Worm (Caenorhabditis elegans) whole organism, L1 larva: ENCODE measurements around the gene F18E3.13.
A peak's percentile ranks its signal among the peaks of the same experiment; 100 is the strongest.

ENCODE experiments used
- C16A3.4 ChIP-seq: fragments of 150-350 bp; optimal IDR thresholded peaks from 2 replicates; lab custom pipeline; 2014; ENCODE audit warnings: missing biosample characterization, missing genetic modification characterization
- F16B12.6 ChIP-seq: fragments of 150-350 bp; optimal IDR thresholded peaks from 2 replicates; lab custom pipeline; 2014; ENCODE audit warnings: missing biosample characterization, missing genetic modification characterization
- Y116A8C.19 ChIP-seq: sonication (generic microtip); optimal IDR thresholded peaks from 2 replicates; lab custom pipeline; 2016; ENCODE audit warnings: missing compliant biosample characterization, missing genetic modification characterization, borderline replicate concordance
- alr-1 ChIP-seq: fragments of 200-800 bp; sonication (Bioruptor generic); optimal IDR thresholded peaks from 2 replicates; lab custom pipeline; 2018; ENCODE audit warnings: borderline replicate concordance, mild to moderate bottlenecking, missing genetic modification characterization, missing compliant biosample characterization
- blmp-1 ChIP-seq: fragments of 150-350 bp; optimal IDR thresholded peaks from 2 replicates; lab custom pipeline; 2014; ENCODE audit warnings: missing biosample characterization, missing genetic modification characterization
- ceh-63 ChIP-seq: fragments of 200-800 bp; sonication (Bioruptor generic); optimal IDR thresholded peaks from 2 replicates; lab custom pipeline; 2018; ENCODE audit warnings: mild to moderate bottlenecking, missing genetic modification characterization, missing compliant biosample characterization
- ceh-8 ChIP-seq: fragments of 200-800 bp; sonication (Bioruptor generic); optimal IDR thresholded peaks from 2 replicates; lab custom pipeline; 2018; ENCODE audit warnings: mild to moderate bottlenecking, missing genetic modification characterization, moderate library complexity, missing compliant biosample characterization
- ceh-82 ChIP-seq, 3 experiments: fragments of 150-350 bp in 1 of 3; sonication (generic microtip) in 2 of 3; optimal IDR thresholded peaks; 2 replicates each; lab custom pipeline; 2014 to 2017; ENCODE audit warnings: missing biosample characterization in 3 of 3, missing genetic modification characterization in 3 of 3
- ceh-88 ChIP-seq: fragments of 200-800 bp; sonication (Bioruptor generic); IDR thresholded peaks from 2 replicates; pipeline ENCODE4 v1.3.6; 2022; ENCODE audit warnings: missing genetic modification characterization, missing compliant biosample characterization
- ceh-90 ChIP-seq: sonication (generic microtip); optimal IDR thresholded peaks from 2 replicates; lab custom pipeline; 2016; ENCODE audit warnings: missing genetic modification characterization, missing compliant biosample characterization
- efl-1 ChIP-seq, 4 experiments: fragments of 150-350 bp; optimal IDR thresholded peaks in 3 of 4; peaks in 1 of 4; 1 replicate in 1 of 4; 2 replicates in 3 of 4; lab custom pipeline; 2014; ENCODE audit warnings: missing biosample characterization in 2 of 4, missing genetic modification characterization in 2 of 4, missing genetic modification reagents in 2 of 4
- fkh-10 ChIP-seq: sonication (generic microtip); optimal IDR thresholded peaks from 2 replicates; lab custom pipeline; 2017; ENCODE audit warnings: missing biosample characterization, missing genetic modification reagents, missing genetic modification characterization
- hlh-17 ChIP-seq: fragments of 200-800 bp; sonication (Bioruptor generic); optimal IDR thresholded peaks from 2 replicates; lab custom pipeline; 2018; ENCODE audit warnings: missing genetic modification characterization, mild to moderate bottlenecking, missing compliant biosample characterization, moderate library complexity, borderline replicate concordance
- irx-1 ChIP-seq: sonication (generic microtip); optimal IDR thresholded peaks from 2 replicates; lab custom pipeline; 2016; ENCODE audit warnings: missing genetic modification characterization, missing compliant biosample characterization
- isw-1 ChIP-seq: fragments of 200-800 bp; sonication (Bioruptor generic); IDR thresholded peaks from 2 replicates; pipeline ENCODE4 v1.3.6; 2022; ENCODE audit warnings: missing genetic modification characterization, missing compliant biosample characterization
- lin-14 ChIP-seq: fragments of 200-800 bp; sonication (Bioruptor generic); optimal IDR thresholded peaks from 2 replicates; lab custom pipeline; 2018; ENCODE audit warnings: mild to moderate bottlenecking, missing genetic modification characterization, moderate library complexity, missing compliant biosample characterization
- lin-35 ChIP-seq, 2 experiments: fragments of 150-350 bp; optimal IDR thresholded peaks; 2 replicates each; lab custom pipeline; 2014; ENCODE audit warnings: missing biosample characterization in 2 of 2, missing genetic modification characterization in 2 of 2, missing genetic modification reagents in 2 of 2
- lir-3 ChIP-seq: sonication (generic microtip); optimal IDR thresholded peaks from 2 replicates; lab custom pipeline; 2016; ENCODE audit warnings: mild to moderate bottlenecking, missing genetic modification characterization, moderate library complexity, missing compliant biosample characterization; ENCODE audit not compliant: poor library complexity
- mab-9 ChIP-seq: fragments of 200-800 bp; sonication (Bioruptor generic); IDR thresholded peaks from 2 replicates; pipeline ENCODE4 v1.3.6; 2022; ENCODE audit warnings: missing genetic modification reagents, missing genetic modification characterization, missing compliant biosample characterization
- mef-2 ChIP-seq: fragments of 150-350 bp; optimal IDR thresholded peaks from 2 replicates; lab custom pipeline; 2014; ENCODE audit warnings: missing biosample characterization, missing genetic modification characterization
- mep-1 ChIP-seq: fragments of 150-350 bp; optimal IDR thresholded peaks from 2 replicates; lab custom pipeline; 2014; ENCODE audit warnings: missing biosample characterization, missing genetic modification characterization
- nhr-11 ChIP-seq: fragments of 150-350 bp; optimal IDR thresholded peaks from 2 replicates; lab custom pipeline; 2014; ENCODE audit warnings: missing biosample characterization, missing genetic modification characterization
- nhr-12 ChIP-seq: sonication (generic microtip); optimal IDR thresholded peaks from 2 replicates; lab custom pipeline; 2017; ENCODE audit warnings: missing biosample characterization, missing genetic modification characterization
- nhr-19 ChIP-seq: fragments of 200-800 bp; sonication (Bioruptor generic); conservative IDR thresholded peaks from 2 replicates; pipeline ENCODE4 v1.3.6; 2022; ENCODE audit warnings: missing genetic modification characterization, missing compliant biosample characterization
- nhr-76 ChIP-seq: sonication (generic microtip); optimal IDR thresholded peaks from 2 replicates; lab custom pipeline; 2017; ENCODE audit warnings: missing biosample characterization, missing genetic modification characterization
- nhr-77 ChIP-seq: fragments of 150-350 bp; optimal IDR thresholded peaks from 2 replicates; lab custom pipeline; 2014; ENCODE audit warnings: missing biosample characterization, missing genetic modification characterization
- skn-1 ChIP-seq: fragments of 150-350 bp; optimal IDR thresholded peaks from 2 replicates; lab custom pipeline; 2014; ENCODE audit warnings: missing biosample characterization, missing genetic modification characterization
- snpc-4 ChIP-seq: fragments of 150-350 bp; optimal IDR thresholded peaks from 2 replicates; lab custom pipeline; 2014; ENCODE audit warnings: missing biosample characterization, missing genetic modification characterization
- sptf-1 ChIP-seq: fragments of 150-350 bp; optimal IDR thresholded peaks from 2 replicates; lab custom pipeline; 2014; ENCODE audit warnings: missing biosample characterization, missing genetic modification characterization
- tbx-2 ChIP-seq: sonication (generic microtip); optimal IDR thresholded peaks from 2 replicates; lab custom pipeline; 2016; ENCODE audit warnings: missing genetic modification characterization, missing compliant biosample characterization
- unc-130 ChIP-seq: fragments of 150-350 bp; optimal IDR thresholded peaks from 2 replicates; lab custom pipeline; 2017; ENCODE audit warnings: missing biosample characterization, missing genetic modification characterization, inconsistent platforms
- unc-62 ChIP-seq: fragments of 150-350 bp; optimal IDR thresholded peaks from 2 replicates; lab custom pipeline; 2014; ENCODE audit warnings: missing biosample characterization, missing genetic modification reagents, missing genetic modification characterization
- vab-15 ChIP-seq: sonication (generic microtip); optimal IDR thresholded peaks from 2 replicates; lab custom pipeline; 2017; ENCODE audit warnings: missing genotype, mild to moderate bottlenecking, missing genetic modification characterization, missing compliant biosample characterization
- xbp-1 ChIP-seq: sonication (generic microtip); optimal IDR thresholded peaks from 2 replicates; lab custom pipeline; 2016; ENCODE audit warnings: missing genetic modification characterization, missing compliant biosample characterization
- zag-1 ChIP-seq: fragments of 150-350 bp; optimal IDR thresholded peaks from 2 replicates; lab custom pipeline; 2014; ENCODE audit warnings: missing biosample characterization, missing genetic modification characterization

F18E3.13 gene

ce11 chrV:7449303-7449827 is 33.4 kb downstream of the F18E3.13 start, which contains the start of gene try-12:
TSS of gene try-12 (plus strand) at chrV:7449353.
- no peak for TF ChIP-seq efl-1 (optimal IDR thresholded peaks at IDR 0.05; lab: Kevin White, UChicago)
- TF ChIP-seq efl-1 (GFP tag; optimal IDR thresholded peaks at IDR 0.05 in 1 of 2; lab: Kevin White, UChicago) = peak in 1 of 2 experiments; percentile 58
- TF ChIP-seq tbx-2 (tag; lab: Kevin White, UChicago) = no peak
- TF ChIP-seq, all 84 proteins: peak for 1

ce11 chrV:7451421-7451820 is 35.5 kb downstream of the F18E3.13 start, which contains the start of gene try-11:
TSS of gene try-11 (plus strand) at chrV:7451721.
- no peak for TF ChIP-seq isw-1
- no peak for TF ChIP-seq efl-1 (optimal IDR thresholded peaks at IDR 0.05; lab: Kevin White, UChicago)
- peak in 1 of 2 experiments; percentile 24 for TF ChIP-seq efl-1 (GFP tag; optimal IDR thresholded peaks at IDR 0.05 in 1 of 2; lab: Kevin White, UChicago)
- TF ChIP-seq mep-1 (tag; lab: Kevin White, UChicago) = no peak
- no peak for TF ChIP-seq lir-3 (tag; lab: Kevin White, UChicago)
- no peak for TF ChIP-seq nhr-77 (tag; lab: Kevin White, UChicago)
- no peak for TF ChIP-seq sptf-1 (tag; lab: Kevin White, UChicago)
- TF ChIP-seq zag-1 (tag; lab: Kevin White, UChicago) = no peak
- TF ChIP-seq unc-62 (GFP tag; lab: Kevin White, UChicago) = no peak

DNA sequence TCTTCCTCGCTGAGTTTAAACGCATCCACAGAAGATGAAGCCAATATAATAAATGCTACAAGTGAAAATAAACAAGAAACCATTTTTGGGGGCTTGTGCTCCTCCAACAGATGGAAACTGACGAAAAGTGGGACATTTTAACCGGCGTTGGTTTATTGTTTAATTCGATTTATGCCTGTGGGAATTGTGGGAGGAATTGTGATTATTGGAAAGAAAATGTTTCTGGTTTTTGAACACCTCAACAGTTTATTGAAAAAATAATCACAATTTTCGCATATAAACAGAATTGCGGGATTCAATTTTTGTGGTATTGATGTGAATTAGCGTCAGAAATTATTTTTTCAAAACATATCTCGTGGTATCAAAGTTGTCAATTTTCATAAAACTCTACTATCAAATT is 38.3 kb downstream of the F18E3.13 start, which contains the start of gene try-8:
Gene try-8 (minus strand): TSS at position 101 of the 400 bp plus-strand sequence.
- TF ChIP-seq unc-130 (tag; lab: Kevin White, UChicago) (no peak), mef-2 (tag; lab: Kevin White, UChicago) (no peak), Y116A8C.19 (tag; lab: Kevin White, UChicago) (no peak), nhr-76 (no peak), mab-9 (no peak)

ce11 chrV:7455008-7455407 is 39.0 kb downstream of the F18E3.13 start, which contains the start of gene F25E5.2:
TSS of gene F25E5.2 (plus strand) at chrV:7455308.
- TF ChIP-seq ceh-82 (tag; optimal IDR thresholded peaks at IDR 0.05; lab: Kevin White, UChicago) (no peak), lin-35 (GFP tag; optimal IDR thresholded peaks at IDR 0.05; lab: Kevin White, UChicago) (no peak), fkh-10 (GFP tag; lab: Kevin White, UChicago) (no peak), alr-1 (no peak)

DNA sequence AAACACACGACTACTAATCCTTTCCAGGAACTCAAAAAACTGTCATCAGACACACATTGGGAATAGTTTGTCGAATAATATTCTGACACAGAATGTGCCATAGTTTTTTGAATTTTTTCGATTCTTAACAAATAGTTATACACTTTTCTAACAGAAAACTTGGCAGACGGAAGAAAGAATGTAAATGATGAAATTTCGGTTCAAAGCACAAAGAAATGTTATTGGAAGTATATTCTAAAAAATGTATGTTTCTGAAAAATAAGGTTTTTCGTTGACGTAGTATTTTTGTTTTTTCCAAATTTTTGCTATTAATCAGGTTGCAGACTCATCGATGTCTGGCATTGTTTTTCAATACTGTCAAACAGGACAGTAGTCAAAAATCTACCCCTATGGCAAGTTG is 44.9 kb downstream of the F18E3.13 start, which contains the start of gene srh-92:
Gene srh-92 (minus strand): TSS at position 101 of the 400 bp plus-strand sequence.
- TF ChIP-seq skn-1 (tag; lab: Kevin White, UChicago) = no peak
- no peak for TF ChIP-seq hlh-17 (GFP tag; lab: Kevin White, UChicago)
- TF ChIP-seq snpc-4 (tag; lab: Kevin White, UChicago) = no peak
- TF ChIP-seq nhr-76 = no peak
- no peak for TF ChIP-seq lir-3 (tag; lab: Kevin White, UChicago)
- no peak for TF ChIP-seq ceh-88 (GFP tag; lab: Robert Waterston, UW)
- no peak for TF ChIP-seq ceh-63
- TF ChIP-seq C16A3.4 (tag; lab: Kevin White, UChicago) = no peak
- no peak for TF ChIP-seq nhr-77 (tag; lab: Kevin White, UChicago)
- TF ChIP-seq isw-1 = no peak
- TF ChIP-seq Y116A8C.19 (tag; lab: Kevin White, UChicago) = no peak
- no peak for TF ChIP-seq nhr-11 (tag; lab: Kevin White, UChicago)
- TF ChIP-seq irx-1 (tag; lab: Kevin White, UChicago) = no peak
- TF ChIP-seq nhr-12 (tag; lab: Kevin White, UChicago) = no peak
- no peak for TF ChIP-seq mep-1 (tag; lab: Kevin White, UChicago)
- no peak for TF ChIP-seq blmp-1 (tag; lab: Kevin White, UChicago)

DNA sequence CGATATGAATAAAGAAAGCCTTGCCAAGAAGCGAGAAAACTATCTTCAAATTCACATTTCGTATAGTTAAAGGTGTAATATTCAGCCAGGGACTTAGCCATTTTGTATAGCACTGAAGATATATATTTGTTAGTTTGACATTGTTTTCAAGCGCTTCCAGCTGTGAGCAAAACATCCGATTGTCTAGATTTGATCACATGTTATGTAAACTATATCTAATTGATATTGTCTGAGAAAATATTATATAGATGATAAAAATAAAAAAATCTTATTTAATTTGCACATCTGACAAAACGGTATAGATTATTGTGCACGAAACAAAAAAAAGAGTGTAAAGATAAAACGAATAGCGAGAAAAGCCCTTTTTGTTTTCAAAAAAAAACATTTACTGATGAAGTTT is 48.7 kb downstream of the F18E3.13 start, which contains the start of gene srh-89:
Gene srh-89 (minus strand): TSS at position 101 of the 400 bp plus-strand sequence.
- no peak for TF ChIP-seq F16B12.6 (tag; lab: Kevin White, UChicago)
- TF ChIP-seq hlh-17 (GFP tag; lab: Kevin White, UChicago) = no peak
- no peak for TF ChIP-seq lin-14 (GFP tag; lab: Kevin White, UChicago)
- no peak for TF ChIP-seq nhr-19
- no peak for TF ChIP-seq xbp-1
- TF ChIP-seq snpc-4 (tag; lab: Kevin White, UChicago) = no peak
- no peak for TF ChIP-seq vab-15 (tag; lab: Kevin White, UChicago)
- TF ChIP-seq ceh-8 (GFP tag; lab: Kevin White, UChicago) = no peak
- no peak for TF ChIP-seq ceh-90 (tag; lab: Kevin White, UChicago)
- TF ChIP-seq unc-130 (tag; lab: Kevin White, UChicago) = no peak
